Worm (Caenorhabditis elegans): ENCODE results near the gene F35E8.2.
"Not testable (repeated sequence)": the region's sequence is repeated elsewhere in the genome, so short reads cannot be mapped to it uniquely, and the experiment has no call there.

Gene F35E8.2

DNA sequence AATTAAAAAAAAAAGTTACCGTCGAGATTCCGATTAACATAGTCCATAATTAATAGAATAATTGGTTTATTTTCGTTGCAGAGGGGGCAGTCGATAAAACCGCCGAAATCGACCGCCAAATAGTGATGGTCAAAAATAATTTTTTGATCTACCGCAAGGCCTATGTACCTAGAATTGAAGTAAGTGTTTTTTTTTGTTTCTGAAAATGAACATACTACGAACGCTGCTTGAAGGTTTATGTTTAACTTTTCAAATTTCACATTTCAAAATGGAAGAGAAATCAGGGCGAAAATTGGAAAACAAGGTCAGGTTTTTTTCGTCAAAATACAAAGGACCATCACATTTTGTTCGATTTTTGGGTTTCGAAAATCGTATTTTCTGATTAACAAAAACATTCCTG, 22.9 kb downstream of the F35E8.2 start, which contains the start of gene pzf-1:
pzf-1 (minus strand) TSS at position 101 of the 400 bp plus-strand sequence.
- TF ChIP-seq ceh-79 (tag; optimal IDR thresholded peaks at IDR 0.05) (no peak), F57A8.1 (GFP tag; optimal IDR thresholded peaks at IDR 0.05) (no peak), ccch-3 (GFP tag; optimal IDR thresholded peaks at IDR 0.05) (no peak), D2030.7 (GFP tag; IDR thresholded peaks at IDR 0.05) (no peak), aptf-2 (GFP tag; conservative IDR thresholded peaks at IDR 0.05) (no peak), let-607 (tag; optimal IDR thresholded peaks at IDR 0.05) (no peak), zim-3 (tag; optimal IDR thresholded peaks at IDR 0.05) (no peak), athp-1 (tag; optimal IDR thresholded peaks at IDR 0.05) (no peak), ztf-18 (tag; optimal IDR thresholded peaks at IDR 0.05) (no peak), bed-1 (GFP tag; IDR thresholded peaks at IDR 0.05) (no peak), K12H6.12 (tag; optimal IDR thresholded peaks at IDR 0.05) (no peak), B0336.3 (GFP tag; IDR thresholded peaks at IDR 0.05) (no peak), ztf-28 (GFP tag; IDR thresholded peaks at IDR 0.05) (no peak), K11D2.4 (GFP tag; IDR thresholded peaks at IDR 0.05) (no peak)

DNA sequence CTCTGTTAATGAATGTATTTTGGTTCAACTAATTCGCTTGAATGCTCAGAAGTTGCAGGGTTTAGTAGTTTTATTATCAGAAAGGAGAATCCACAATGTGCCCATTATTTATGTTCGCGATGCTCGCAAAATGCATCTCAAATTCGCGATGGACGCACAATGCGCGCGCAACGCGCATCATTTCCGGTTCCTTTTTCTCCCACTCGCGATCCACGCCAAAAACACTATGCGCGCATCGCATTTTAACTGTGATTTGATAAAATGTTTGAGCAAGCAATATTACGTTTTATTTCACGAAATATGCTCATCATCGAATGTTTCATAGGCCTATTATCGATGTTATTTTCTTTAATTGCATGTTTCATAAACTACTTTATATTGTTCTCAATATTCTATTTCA, 24.4 kb downstream of the F35E8.2 start, which contains the start of gene srbc-77:
srbc-77 (plus strand) TSS at position 301 of the 400 bp plus-strand sequence.
- TF ChIP-seq ztf-6, nfya-2, nfyb-1 (GFP tag; IDR thresholded peaks at IDR 0.05): not testable (repeated sequence)

- no peak for TF ChIP-seq K12H6.12 (tag; optimal IDR thresholded peaks at IDR 0.05)
- no peak for TF ChIP-seq egl-44 (GFP tag; IDR thresholded peaks at IDR 0.05)
- TF ChIP-seq dpl-1 (GFP tag; optimal IDR thresholded peaks at IDR 0.05), result no peak
- no peak for TF ChIP-seq aptf-3 (GFP tag; IDR thresholded peaks at IDR 0.05)
- TF ChIP-seq C06A6.2 (GFP tag; conservative IDR thresholded peaks at IDR 0.05), result no peak
- no peak for TF ChIP-seq nhr-80 (tag; optimal IDR thresholded peaks at IDR 0.05)
These were observed 26.9 kb downstream of the F35E8.2 start, which contains the start of gene srw-26 for ce11 chrV:15932390-15932789. Gene srw-26 (minus strand): TSS chrV:15932490.

DNA sequence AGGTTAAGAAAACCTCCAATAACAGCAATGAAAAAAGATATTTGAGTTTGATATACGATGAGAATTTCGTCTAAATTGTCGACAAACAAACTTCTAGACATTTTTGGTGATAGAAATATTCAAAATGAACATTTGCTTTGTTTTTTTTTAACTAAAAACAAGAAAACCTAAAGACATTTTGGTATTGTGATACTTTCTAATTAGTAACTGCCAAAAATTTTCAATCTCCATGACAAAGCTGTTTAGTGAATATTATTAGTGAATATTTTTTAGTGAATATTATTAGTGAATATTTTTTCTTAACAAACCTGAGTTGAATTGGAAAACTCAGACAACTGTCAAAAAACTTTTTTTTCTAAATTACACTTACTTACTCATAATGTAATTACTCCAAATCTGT, 34.8 kb downstream of the F35E8.2 start, which contains the start of gene srw-55:
srw-55 (minus strand) TSS at position 101 of the 400 bp plus-strand sequence.
- TF ChIP-seq Y79H2A.3 (GFP tag; conservative IDR thresholded peaks at IDR 0.05) (no peak), nfya-1 (tag; optimal IDR thresholded peaks at IDR 0.05; ENCODE audit: borderline replicate concordance, insufficient read depth) (no peak)

ce11 chrV:15943125-15943524, 37.7 kb downstream of the F35E8.2 start, which contains the start of gene srw-53:
Gene srw-53 (plus strand): TSS chrV:15943425.
- TF ChIP-seq tbx-9 (tag; optimal IDR thresholded peaks at IDR 0.05; ENCODE audit: borderline replicate concordance) (no peak), lin-35 (GFP tag; optimal IDR thresholded peaks at IDR 0.05) (no peak), somi-1 (GFP tag; optimal IDR thresholded peaks at IDR 0.05) (no peak), C17E4.6 (GFP tag; IDR thresholded peaks at IDR 0.05) (no peak), chd-7 (tag; optimal IDR thresholded peaks at IDR 0.05) (no peak), ztf-6 (GFP tag; IDR thresholded peaks at IDR 0.05) (no peak), mel-28 (tag; optimal IDR thresholded peaks at IDR 0.05; ENCODE audit: borderline replicate concordance) (no peak), dpl-1 (GFP tag; optimal IDR thresholded peaks at IDR 0.05) (no peak), efl-1 (GFP tag; optimal IDR thresholded peaks at IDR 0.05) (no peak)

Measured in whole organism, young adult.